Worm (Caenorhabditis elegans): ENCODE data around the gene T28H10.2.

DNA sequence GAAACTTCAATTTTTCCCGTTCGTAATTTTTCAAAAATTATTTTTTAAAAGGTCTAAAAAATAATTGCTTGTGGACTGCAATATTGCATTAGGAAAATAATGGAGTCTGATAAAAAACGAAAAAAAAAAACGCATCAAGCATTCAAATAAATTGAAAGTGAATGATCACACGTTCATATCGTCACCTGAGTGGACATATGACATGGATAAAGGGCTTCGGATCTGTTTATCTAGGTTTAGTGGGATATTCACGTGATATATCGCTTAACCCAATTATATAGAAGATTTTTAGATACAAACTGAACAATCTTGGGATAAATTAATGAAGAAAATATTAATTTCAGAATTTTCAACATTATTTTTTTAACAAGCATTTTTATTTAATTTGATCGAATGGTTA lies 38.0 kb upstream of the T28H10.2 start:
- TF ChIP-seq ces-1 (GFP tag; optimal IDR thresholded peaks at IDR 0.05) (no peak), lin-15B (tag; optimal IDR thresholded peaks at IDR 0.05) (no peak), jun-1 (tag; optimal IDR thresholded peaks at IDR 0.05) (no peak), pha-4 (GFP tag; IDR thresholded peaks at IDR 0.05) (no peak), pha-4 (tag; optimal IDR thresholded peaks at IDR 0.05) (no peak), snpc-4 (tag; optimal IDR thresholded peaks at IDR 0.05) (no peak), dmd-9 (GFP tag; IDR thresholded peaks at IDR 0.05) (no peak), fkh-10 (GFP tag; optimal IDR thresholded peaks at IDR 0.05) (no peak), lin-39 (tag; optimal IDR thresholded peaks at IDR 0.05) (no peak), tag-97 (GFP tag; IDR thresholded peaks at IDR 0.05) (no peak), F10B5.3 (tag; optimal IDR thresholded peaks at IDR 0.05) (no peak), lin-1 (GFP tag; IDR thresholded peaks at IDR 0.05) (no peak), zag-1 (tag; optimal IDR thresholded peaks at IDR 0.05) (no peak), ZK337.2 (GFP tag; IDR thresholded peaks at IDR 0.05) (no peak)

All from whole organism, L4 larva.